Fruit fly (Drosophila melanogaster): Measurements from ENCODE around the gene CG32201.
A peak's percentile ranks its signal among the peaks of the same experiment; 100 is the strongest.

CG32201 gene

DNA sequence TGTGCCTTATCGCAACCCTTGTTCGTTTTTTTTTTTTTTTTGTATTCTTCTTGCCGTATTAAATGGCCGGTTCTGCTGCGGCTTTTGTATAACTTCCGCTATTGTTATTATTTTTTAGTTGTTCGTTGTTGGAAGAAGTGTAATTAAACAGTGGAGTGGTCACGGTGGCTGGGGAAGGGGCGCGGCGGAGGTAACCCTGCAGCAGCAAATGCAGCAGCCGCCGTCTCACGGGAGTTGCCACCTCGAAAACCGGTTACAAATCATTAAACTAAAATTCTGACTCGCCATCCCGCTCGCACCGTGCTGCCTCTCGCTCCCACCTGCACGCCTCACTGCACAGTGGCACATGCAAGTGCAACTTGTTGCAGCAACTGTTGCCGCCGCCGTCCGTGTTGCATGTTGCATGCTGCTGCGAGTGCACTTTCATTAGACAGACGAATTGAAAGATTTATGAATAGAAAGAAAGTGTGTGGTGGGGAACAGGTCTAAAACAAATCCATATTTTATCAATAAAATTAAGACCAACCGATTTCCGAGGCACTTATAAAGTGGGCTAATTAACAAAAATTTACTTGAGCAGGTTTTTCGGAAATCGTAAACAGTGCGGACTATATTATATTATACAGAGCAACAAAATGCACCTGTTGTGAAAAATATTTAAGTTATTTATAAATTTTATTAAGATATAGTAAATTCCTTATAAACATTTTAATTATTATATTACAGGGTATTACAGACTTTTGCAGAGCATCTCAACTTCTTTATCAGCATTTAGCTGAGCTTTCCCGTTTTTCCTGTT, 18.4 kb downstream of the CG32201 start:
- TF ChIP-seq salm (tag; optimal IDR thresholded peaks at IDR 0.05): no peak
- 0 out of 4 replicates have a peak, but pooled peaks have one; percentile 27 for TF ChIP-seq Dll (GFP tag; IDR thresholded peaks at IDR 0.05; ENCODE audit: partially characterized antibody)
- 0 out of 2 replicates have a peak, but pooled peaks have one; percentile 31 for TF ChIP-seq ttk (GFP tag; IDR thresholded peaks at IDR 0.05)
- 0 out of 2 replicates have a peak, but pooled peaks have one; percentile 8 for TF ChIP-seq CG9932 (GFP tag; IDR thresholded peaks at IDR 0.05)
- no peak for TF ChIP-seq CG12391 (tag; optimal IDR thresholded peaks at IDR 0.05)
- peak; percentile 86; the same call in 2 of the 3 replicates for TF ChIP-seq CG2199 (GFP tag; IDR thresholded peaks at IDR 0.05)
- 0 out of 3 replicates have a peak, but pooled peaks have one; percentile 5 for TF ChIP-seq dysf (GFP tag; IDR thresholded peaks at IDR 0.05)
- no peak for TF ChIP-seq CrebB (tag; optimal IDR thresholded peaks at IDR 0.05)
- TF ChIP-seq crol (GFP tag; IDR thresholded peaks at IDR 0.05): peak; percentile 90
- TF ChIP-seq CG8388 (GFP tag; optimal IDR thresholded peaks at IDR 0.05): peak; percentile 10
- peak; percentile 31 for TF ChIP-seq sens (GFP tag)
- TF ChIP-seq D19A (tag; optimal IDR thresholded peaks at IDR 0.05): peak; percentile 41
- TF ChIP-seq z (GFP tag; IDR thresholded peaks at IDR 0.05): no peak
- TF ChIP-seq zen (tag; optimal IDR thresholded peaks at IDR 0.05): peak; percentile 44
- TF ChIP-seq Opbp (GFP tag; IDR thresholded peaks at IDR 0.05; ENCODE audit: partially characterized antibody): 0 out of 3 replicates have a peak, but pooled peaks have one; percentile 7
- TF ChIP-seq CG5180 (GFP tag; optimal IDR thresholded peaks at IDR 0.05): peak; percentile 88
- TF ChIP-seq en (GFP tag; optimal IDR thresholded peaks at IDR 0.05): no peak
- peak; percentile 80 for TF ChIP-seq CG1832 (GFP tag; optimal IDR thresholded peaks at IDR 0.05)
- TF ChIP-seq CG12769 (tag; optimal IDR thresholded peaks at IDR 0.05): no peak
- peak; percentile 64 for TF ChIP-seq sqz (GFP tag; optimal IDR thresholded peaks at IDR 0.05)
- TF ChIP-seq CG6272 (GFP tag; IDR thresholded peaks at IDR 0.05): no peak
- TF ChIP-seq hkb (optimal IDR thresholded peaks at IDR 0.05): no peak
- TF ChIP-seq hkb (GFP tag; IDR thresholded peaks at IDR 0.05): peak; percentile 19; the same call in 1 of the 2 replicates
- TF ChIP-seq Atf6 (GFP tag; IDR thresholded peaks at IDR 0.05): no peak
- no peak for TF ChIP-seq CG3065 (GFP tag; optimal IDR thresholded peaks at IDR 0.05)
- TF ChIP-seq dpn (GFP tag; optimal IDR thresholded peaks at IDR 0.05): no peak
- TF ChIP-seq CG6683 (GFP tag; optimal IDR thresholded peaks at IDR 0.05): no peak
- no peak for TF ChIP-seq lov (optimal IDR thresholded peaks at IDR 0.05)
- TF ChIP-seq lov (GFP tag; IDR thresholded peaks at IDR 0.05): 0 out of 3 replicates have a peak, but pooled peaks have one; percentile 30
- no peak for TF ChIP-seq Ssrp (tag; optimal IDR thresholded peaks at IDR 0.05)
- no peak for TF ChIP-seq sim (GFP tag; IDR thresholded peaks at IDR 0.05)
- TF ChIP-seq pros (GFP tag; optimal IDR thresholded peaks at IDR 0.05): peak; percentile 52
- TF ChIP-seq sob (GFP tag; IDR thresholded peaks at IDR 0.05): no peak
- no peak for TF ChIP-seq Hmx (GFP tag; optimal IDR thresholded peaks at IDR 0.05)
- TF ChIP-seq chinmo (GFP tag; IDR thresholded peaks at IDR 0.05; ENCODE audit: partially characterized antibody): no peak
- TF ChIP-seq hbn (GFP tag; IDR thresholded peaks at IDR 0.05; ENCODE audit: partially characterized antibody): 0 out of 2 replicates have a peak, but pooled peaks have one; percentile 14
- TF ChIP-seq CG11093 (GFP tag; IDR thresholded peaks at IDR 0.05): 0 out of 3 replicates have a peak, but pooled peaks have one; percentile 31
- TF ChIP-seq Awh (GFP tag; IDR thresholded peaks at IDR 0.05): 0 out of 2 replicates have a peak, but pooled peaks have one; percentile 49
- TF ChIP-seq Elba2 (GFP tag; optimal IDR thresholded peaks at IDR 0.05): no peak
- no peak for TF ChIP-seq Blimp-1 (GFP tag; optimal IDR thresholded peaks at IDR 0.05)
- TF ChIP-seq tin (GFP tag; optimal IDR thresholded peaks at IDR 0.05): no peak
- peak; percentile 50 for TF ChIP-seq kni (GFP tag; optimal IDR thresholded peaks at IDR 0.05)
- TF ChIP-seq ci (GFP tag; IDR thresholded peaks at IDR 0.05): no peak
- peak; percentile 50 for TF ChIP-seq CG15479 (GFP tag; optimal IDR thresholded peaks at IDR 0.05)
- no peak for TF ChIP-seq CG16863 (GFP tag; optimal IDR thresholded peaks at IDR 0.05)
- TF ChIP-seq crp (GFP tag; optimal IDR thresholded peaks at IDR 0.05): no peak
- TF ChIP-seq CG15696 (tag; optimal IDR thresholded peaks at IDR 0.05): no peak
- TF ChIP-seq jing (GFP tag; optimal IDR thresholded peaks at IDR 0.05): no peak
